Worm (Caenorhabditis elegans) whole organism, L1 larva: ENCODE measurements around the gene F49C5.5.

ENCODE experiments used
- F16B12.6 ChIP-seq: fragments of 150-350 bp; optimal IDR thresholded peaks from 2 replicates; lab custom pipeline; 2014; ENCODE audit warnings: missing biosample characterization, missing genetic modification characterization
- ama-1 ChIP-seq: fragments of 150-350 bp; optimal IDR thresholded peaks from 2 replicates; lab custom pipeline; 2014
- ceh-8 ChIP-seq: fragments of 200-800 bp; sonication (Bioruptor generic); optimal IDR thresholded peaks from 2 replicates; lab custom pipeline; 2018; ENCODE audit warnings: mild to moderate bottlenecking, missing genetic modification characterization, moderate library complexity, missing compliant biosample characterization
- ceh-88 ChIP-seq: fragments of 200-800 bp; sonication (Bioruptor generic); IDR thresholded peaks from 2 replicates; pipeline ENCODE4 v1.3.6; 2022; ENCODE audit warnings: missing genetic modification characterization, missing compliant biosample characterization
- ceh-90 ChIP-seq: sonication (generic microtip); optimal IDR thresholded peaks from 2 replicates; lab custom pipeline; 2016; ENCODE audit warnings: missing genetic modification characterization, missing compliant biosample characterization
- dpl-1 ChIP-seq, 3 experiments: fragments of 150-350 bp in 2 of 3; sonication (generic microtip) in 1 of 3; optimal IDR thresholded peaks; 2 replicates each; lab custom pipeline; 2014 to 2017; ENCODE audit warnings: missing biosample characterization in 3 of 3, missing genetic modification characterization in 3 of 3, missing genetic modification reagents in 3 of 3
- dsc-1 ChIP-seq: sonication (generic microtip); optimal IDR thresholded peaks from 2 replicates; lab custom pipeline; 2016; ENCODE audit warnings: mild to moderate bottlenecking, missing genetic modification characterization, missing compliant biosample characterization
- efl-1 ChIP-seq, 4 experiments: fragments of 150-350 bp; optimal IDR thresholded peaks in 3 of 4; peaks in 1 of 4; 1 replicate in 1 of 4; 2 replicates in 3 of 4; lab custom pipeline; 2014; ENCODE audit warnings: missing biosample characterization in 2 of 4, missing genetic modification characterization in 2 of 4, missing genetic modification reagents in 2 of 4
- egl-13 ChIP-seq: sonication (generic microtip); optimal IDR thresholded peaks from 2 replicates; lab custom pipeline; 2016; ENCODE audit warnings: missing genotype, missing genetic modification reagents, missing genetic modification characterization, missing compliant biosample characterization
- egl-27 ChIP-seq, 2 experiments: fragments of 150-350 bp in 1 of 2; sonication (generic microtip); optimal IDR thresholded peaks; 3 replicates each; lab custom pipeline; 2017 to 2018; ENCODE audit warnings: missing biosample characterization in 2 of 2, missing genetic modification characterization in 2 of 2, missing genetic modification reagents in 2 of 2
- ets-5 ChIP-seq: fragments of 200-800 bp; sonication (Bioruptor generic); IDR thresholded peaks from 2 replicates; pipeline ENCODE4 v1.3.6; 2022; ENCODE audit warnings: missing genetic modification characterization, missing compliant biosample characterization
- fkh-4 ChIP-seq: sonication (generic microtip); optimal IDR thresholded peaks from 2 replicates; lab custom pipeline; 2016; ENCODE audit warnings: missing compliant biosample characterization, missing genetic modification characterization, borderline replicate concordance
- fkh-8 ChIP-seq: sonication (generic microtip); optimal IDR thresholded peaks from 2 replicates; lab custom pipeline; 2016; ENCODE audit warnings: mild to moderate bottlenecking, missing genetic modification characterization, missing compliant biosample characterization
- grh-1 ChIP-seq: fragments of 200-800 bp; sonication (Bioruptor generic); IDR thresholded peaks from 2 replicates; pipeline ENCODE4 v1.3.6; 2022; ENCODE audit warnings: missing genetic modification reagents, missing genetic modification characterization, missing compliant biosample characterization
- hlh-4 ChIP-seq: sonication (generic microtip); optimal IDR thresholded peaks from 2 replicates; lab custom pipeline; 2016; ENCODE audit warnings: mild to moderate bottlenecking, missing genetic modification characterization, missing compliant biosample characterization
- isw-1 ChIP-seq: fragments of 200-800 bp; sonication (Bioruptor generic); IDR thresholded peaks from 2 replicates; pipeline ENCODE4 v1.3.6; 2022; ENCODE audit warnings: missing genetic modification characterization, missing compliant biosample characterization
- jun-1 ChIP-seq: fragments of 150-350 bp; optimal IDR thresholded peaks from 2 replicates; lab custom pipeline; 2014; ENCODE audit warnings: missing biosample characterization, missing genetic modification reagents, missing genetic modification characterization
- lin-39 ChIP-seq: fragments of 150-350 bp; optimal IDR thresholded peaks from 2 replicates; lab custom pipeline; 2014; ENCODE audit warnings: missing biosample characterization, missing genetic modification reagents, missing genetic modification characterization
- mef-2 ChIP-seq: fragments of 150-350 bp; optimal IDR thresholded peaks from 2 replicates; lab custom pipeline; 2014; ENCODE audit warnings: missing biosample characterization, missing genetic modification characterization
- nhr-11 ChIP-seq: fragments of 150-350 bp; optimal IDR thresholded peaks from 2 replicates; lab custom pipeline; 2014; ENCODE audit warnings: missing biosample characterization, missing genetic modification characterization
- nhr-12 ChIP-seq: sonication (generic microtip); optimal IDR thresholded peaks from 2 replicates; lab custom pipeline; 2017; ENCODE audit warnings: missing biosample characterization, missing genetic modification characterization
- nhr-237 ChIP-seq: fragments of 150-350 bp; optimal IDR thresholded peaks from 2 replicates; lab custom pipeline; 2014; ENCODE audit warnings: missing biosample characterization, missing genetic modification characterization
- nhr-47 ChIP-seq: sonication (generic microtip); optimal IDR thresholded peaks from 2 replicates; lab custom pipeline; 2016; ENCODE audit warnings: mild to moderate bottlenecking, missing genetic modification characterization, moderate library complexity, missing compliant biosample characterization
- nhr-77 ChIP-seq: fragments of 150-350 bp; optimal IDR thresholded peaks from 2 replicates; lab custom pipeline; 2014; ENCODE audit warnings: missing biosample characterization, missing genetic modification characterization
- nhr-84 ChIP-seq: sonication (generic microtip); optimal IDR thresholded peaks from 2 replicates; lab custom pipeline; 2017; ENCODE audit warnings: missing biosample characterization, missing genetic modification characterization
- pag-3 ChIP-seq: sonication (generic microtip); optimal IDR thresholded peaks from 2 replicates; lab custom pipeline; 2017; ENCODE audit warnings: missing genetic modification characterization, mild to moderate bottlenecking, missing compliant biosample characterization, antibody characterized with exemption, borderline replicate concordance; ENCODE audit not compliant: insufficient read depth
- pqm-1 ChIP-seq: sonication (generic microtip); optimal IDR thresholded peaks from 3 replicates; lab custom pipeline; 2017; ENCODE audit warnings: missing biosample characterization, missing genetic modification characterization
- sox-4 ChIP-seq: sonication (generic microtip); optimal IDR thresholded peaks from 2 replicates; lab custom pipeline; 2016; ENCODE audit warnings: missing genetic modification characterization, missing compliant biosample characterization
- swsn-7 ChIP-seq: sonication (generic microtip); optimal IDR thresholded peaks from 2 replicates; lab custom pipeline; 2016; ENCODE audit warnings: missing genetic modification characterization, missing compliant biosample characterization
- tlp-1 ChIP-seq: fragments of 150-350 bp; optimal IDR thresholded peaks from 2 replicates; lab custom pipeline; 2014; ENCODE audit warnings: missing biosample characterization, missing genetic modification characterization
- unc-62 ChIP-seq: fragments of 150-350 bp; optimal IDR thresholded peaks from 2 replicates; lab custom pipeline; 2014; ENCODE audit warnings: missing biosample characterization, missing genetic modification reagents, missing genetic modification characterization
- unc-98 ChIP-seq: fragments of 200-800 bp; sonication (Bioruptor generic); IDR thresholded peaks from 2 replicates; pipeline ENCODE4 v1.3.6; 2022; ENCODE audit warnings: missing genetic modification characterization, missing compliant biosample characterization
- vab-15 ChIP-seq: sonication (generic microtip); optimal IDR thresholded peaks from 2 replicates; lab custom pipeline; 2017; ENCODE audit warnings: missing genotype, mild to moderate bottlenecking, missing genetic modification characterization, missing compliant biosample characterization
- zip-4 ChIP-seq: fragments of 200-800 bp; sonication (Bioruptor generic); optimal IDR thresholded peaks from 2 replicates; lab custom pipeline; 2018; ENCODE audit warnings: mild to moderate bottlenecking, missing genetic modification characterization, moderate library complexity, missing compliant biosample characterization
- ztf-4 ChIP-seq: fragments of 150-350 bp; optimal IDR thresholded peaks from 2 replicates; lab custom pipeline; 2014; ENCODE audit warnings: missing biosample characterization, missing genetic modification characterization

Gene F49C5.5

ce11 chrII:12514620-12515019 is 31.7 kb downstream of the F49C5.5 start, which contains the start of gene srh-69:
Gene srh-69, minus strand, starts transcription at chrII:12514720.
- TF ChIP-seq nhr-77 (tag; lab: Kevin White, UChicago) (no peak), ceh-88 (no peak), mef-2 (no peak), lin-39 (tag; lab: Kevin White, UChicago) (no peak), ztf-4 (tag; lab: Kevin White, UChicago) (no peak), dpl-1 (GFP tag; optimal IDR thresholded peaks at IDR 0.05; lab: Kevin White, UChicago) (no peak), ceh-90 (tag; lab: Kevin White, UChicago) (no peak), unc-62 (GFP tag; lab: Kevin White, UChicago) (no peak), jun-1 (tag; lab: Kevin White, UChicago) (no peak), efl-1 (optimal IDR thresholded peaks at IDR 0.05; lab: Kevin White, UChicago) (no peak), efl-1 (GFP tag; optimal IDR thresholded peaks at IDR 0.05 in 1 of 2; lab: Kevin White, UChicago) (no peak), nhr-237 (no peak), egl-27 (tag; optimal IDR thresholded peaks at IDR 0.05; lab: Kevin White, UChicago) (no peak)

ce11 chrII:12511866-12512265 is 34.4 kb downstream of the F49C5.5 start, which contains the start of gene srh-73:
Gene srh-73, plus strand, starts transcription at chrII:12512166.
- TF ChIP-seq unc-62 (GFP tag; lab: Kevin White, UChicago): no peak
- TF ChIP-seq pqm-1 (tag; lab: Kevin White, UChicago): no peak
- TF ChIP-seq fkh-4 (tag; lab: Kevin White, UChicago): no peak
- TF ChIP-seq isw-1 (GFP tag; lab: Robert Waterston, UW): no peak
- TF ChIP-seq efl-1 (optimal IDR thresholded peaks at IDR 0.05; lab: Kevin White, UChicago): no peak
- TF ChIP-seq efl-1 (GFP tag; optimal IDR thresholded peaks at IDR 0.05 in 1 of 2; lab: Kevin White, UChicago): no peak
- no peak for TF ChIP-seq vab-15 (tag; lab: Kevin White, UChicago)
- TF ChIP-seq dsc-1 (tag; lab: Kevin White, UChicago): no peak
- TF ChIP-seq dpl-1 (GFP tag; optimal IDR thresholded peaks at IDR 0.05; lab: Kevin White, UChicago): no peak

- TF ChIP-seq egl-27 (tag; optimal IDR thresholded peaks at IDR 0.05; lab: Kevin White, UChicago) (no peak), nhr-47 (tag; lab: Kevin White, UChicago) (no peak), nhr-11 (tag; lab: Kevin White, UChicago) (no peak), unc-98 (no peak), ama-1 (no peak), nhr-12 (tag; lab: Kevin White, UChicago) (no peak), pqm-1 (tag; lab: Kevin White, UChicago) (no peak), mef-2 (no peak), hlh-4 (tag; lab: Kevin White, UChicago) (no peak), swsn-7 (tag; lab: Kevin White, UChicago) (no peak), pag-3 (no peak)
These were observed 37.7 kb downstream of the F49C5.5 start, which contains the start of gene srh-67 for ce11 chrII:12508650-12509049. Gene srh-67, plus strand, starts transcription at chrII:12508950.

ce11 chrII:12507038-12507437 is 39.3 kb downstream of the F49C5.5 start, which contains the start of gene srh-68:
Gene srh-68, plus strand, starts transcription at chrII:12507338.
- TF ChIP-seq tlp-1 (no peak), ets-5 (GFP tag; lab: Robert Waterston, UW) (no peak)

ce11 chrII:12506511-12506910 is 39.8 kb downstream of the F49C5.5 start:
- no peak for TF ChIP-seq ets-5 (GFP tag; lab: Robert Waterston, UW)
- no peak for TF ChIP-seq tlp-1
- no peak for TF ChIP-seq isw-1 (GFP tag; lab: Robert Waterston, UW)
- TF ChIP-seq egl-13 (tag; lab: Kevin White, UChicago): peak; percentile 25
- TF ChIP-seq swsn-7 (tag; lab: Kevin White, UChicago): peak; percentile 0
- no peak for TF ChIP-seq grh-1 (GFP tag; lab: Robert Waterston, UW)
- TF ChIP-seq sox-4 (tag; lab: Kevin White, UChicago): peak; percentile 66
- TF ChIP-seq F16B12.6: no peak
- peak; percentile 65 for TF ChIP-seq nhr-47 (tag; lab: Kevin White, UChicago)
- TF ChIP-seq dsc-1 (tag; lab: Kevin White, UChicago): peak; percentile 1
- TF ChIP-seq unc-62 (GFP tag; lab: Kevin White, UChicago): no peak
- peak; percentile 27 for TF ChIP-seq ceh-8 (GFP tag; lab: Kevin White, UChicago)
- TF ChIP-seq fkh-8: peak; percentile 78
- TF ChIP-seq zip-4 (GFP tag; lab: Kevin White, UChicago): no peak
- TF ChIP-seq nhr-84: no peak
- TF ChIP-seq, all 84 proteins: peak for 7
